Worm (Caenorhabditis elegans) whole organism, mixed stage, embryonic: ENCODE results near the gene dhs-29.

ENCODE experiments used
- M03D4.4 ChIP-seq: sonication (generic microtip); optimal IDR thresholded peaks from 2 replicates; lab custom pipeline; 2017; ENCODE audit warnings: mild to moderate bottlenecking, missing genetic modification characterization, missing compliant biosample characterization
- bed-3 ChIP-seq: fragments of 200-800 bp; sonication (Bioruptor generic); optimal IDR thresholded peaks from 3 replicates; lab custom pipeline; 2018; ENCODE audit warnings: mild to moderate bottlenecking, missing genetic modification characterization, moderate library complexity, missing compliant biosample characterization
- blmp-1 ChIP-seq: fragments of 150-350 bp; optimal IDR thresholded peaks from 2 replicates; lab custom pipeline; 2014; ENCODE audit warnings: missing biosample characterization, missing genetic modification characterization
- ceh-39 ChIP-seq: fragments of 150-350 bp; optimal IDR thresholded peaks from 2 replicates; lab custom pipeline; 2014; ENCODE audit warnings: missing biosample characterization, missing genetic modification characterization
- ceh-43 ChIP-seq: fragments of 200-800 bp; sonication (Bioruptor generic); optimal IDR thresholded peaks from 2 replicates; lab custom pipeline; 2018; ENCODE audit warnings: mild to moderate bottlenecking, missing genetic modification characterization, moderate library complexity, missing compliant biosample characterization
- ces-1 ChIP-seq: fragments of 150-350 bp; optimal IDR thresholded peaks from 2 replicates; lab custom pipeline; 2014; ENCODE audit warnings: missing biosample characterization, missing genetic modification reagents, missing genetic modification characterization
- cnd-1 ChIP-seq: fragments of 200-800 bp; sonication (Bioruptor generic); optimal IDR thresholded peaks from 2 replicates; lab custom pipeline; 2018; ENCODE audit warnings: mild to moderate bottlenecking, missing genetic modification characterization, missing compliant biosample characterization
- drap-1 ChIP-seq: fragments of 200-800 bp; sonication (Bioruptor generic); optimal IDR thresholded peaks from 3 replicates; lab custom pipeline; 2018; ENCODE audit warnings: mild to moderate bottlenecking, missing genetic modification characterization, missing compliant biosample characterization
- elt-1 ChIP-seq: sonication (generic microtip); optimal IDR thresholded peaks from 2 replicates; lab custom pipeline; 2017; ENCODE audit warnings: missing genetic modification characterization, mild to moderate bottlenecking, missing compliant biosample characterization, antibody characterized with exemption, moderate library complexity, borderline replicate concordance; ENCODE audit not compliant: insufficient read depth
- elt-3 ChIP-seq: fragments of 150-350 bp; optimal IDR thresholded peaks from 2 replicates; lab custom pipeline; 2014; ENCODE audit warnings: missing biosample characterization, missing genetic modification characterization
- flh-1 ChIP-seq: fragments of 200-800 bp; sonication (Bioruptor generic); optimal IDR thresholded peaks from 2 replicates; lab custom pipeline; 2018; ENCODE audit warnings: mild to moderate bottlenecking, missing genetic modification characterization, moderate library complexity, missing compliant biosample characterization
- ham-2 ChIP-seq: fragments of 200-800 bp; sonication (Bioruptor generic); optimal IDR thresholded peaks from 2 replicates; lab custom pipeline; 2018; ENCODE audit warnings: mild to moderate bottlenecking, missing genetic modification characterization, missing compliant biosample characterization
- hlh-1 ChIP-seq: fragments of 150-350 bp; optimal IDR thresholded peaks from 2 replicates; lab custom pipeline; 2014; ENCODE audit warnings: missing biosample characterization, missing genetic modification reagents, missing genetic modification characterization
- lin-13 ChIP-seq: fragments of 150-350 bp; optimal IDR thresholded peaks from 2 replicates; lab custom pipeline; 2014; ENCODE audit warnings: missing biosample characterization, missing genetic modification characterization
- lin-32 ChIP-seq: fragments of 200-800 bp; sonication (Bioruptor generic); optimal IDR thresholded peaks from 2 replicates; lab custom pipeline; 2018; ENCODE audit warnings: mild to moderate bottlenecking, missing genetic modification characterization, missing compliant biosample characterization
- lsy-2 ChIP-seq: fragments of 150-350 bp; optimal IDR thresholded peaks from 2 replicates; lab custom pipeline; 2014; ENCODE audit warnings: missing biosample characterization, missing genetic modification characterization
- mep-1 ChIP-seq: fragments of 150-350 bp; optimal IDR thresholded peaks from 2 replicates; lab custom pipeline; 2017; ENCODE audit warnings: missing biosample characterization, missing genetic modification reagents, missing genetic modification characterization, inconsistent platforms
- mls-2 ChIP-seq: sonication (generic microtip); optimal IDR thresholded peaks from 2 replicates; lab custom pipeline; 2016; ENCODE audit warnings: mild to moderate bottlenecking, missing genetic modification characterization, moderate library complexity, missing compliant biosample characterization
- nhr-12 ChIP-seq: fragments of 150-350 bp; optimal IDR thresholded peaks from 2 replicates; lab custom pipeline; 2014; ENCODE audit warnings: missing biosample characterization, missing genetic modification characterization
- nhr-2 ChIP-seq: fragments of 150-350 bp; optimal IDR thresholded peaks from 2 replicates; lab custom pipeline; 2014; ENCODE audit warnings: missing biosample characterization, missing genetic modification characterization
- nhr-28 ChIP-seq: fragments of 150-350 bp; optimal IDR thresholded peaks from 2 replicates; lab custom pipeline; 2014; ENCODE audit warnings: missing biosample characterization, missing genetic modification characterization
- nhr-76 ChIP-seq: sonication (generic microtip); optimal IDR thresholded peaks from 2 replicates; lab custom pipeline; 2017; ENCODE audit warnings: missing biosample characterization, missing genetic modification characterization
- pha-4 ChIP-seq: fragments of 150-350 bp; optimal IDR thresholded peaks from 2 replicates; lab custom pipeline; 2018; ENCODE audit warnings: missing biosample characterization, missing genetic modification reagents, missing genetic modification characterization
- sem-2 ChIP-seq: fragments of 200-800 bp; sonication (Bioruptor generic); optimal IDR thresholded peaks from 2 replicates; lab custom pipeline; 2018; ENCODE audit warnings: mild to moderate bottlenecking, missing genetic modification characterization, missing compliant biosample characterization
- snpc-4 ChIP-seq: fragments of 150-350 bp; optimal IDR thresholded peaks from 2 replicates; lab custom pipeline; 2014; ENCODE audit warnings: missing biosample characterization, missing genetic modification characterization
- sptf-1 ChIP-seq: sonication (generic microtip); optimal IDR thresholded peaks from 2 replicates; lab custom pipeline; 2017; ENCODE audit warnings: mild to moderate bottlenecking, missing genetic modification characterization, moderate library complexity, missing compliant biosample characterization
- tbx-8 ChIP-seq: fragments of 200-800 bp; sonication (Bioruptor generic); optimal IDR thresholded peaks from 2 replicates; lab custom pipeline; 2018; ENCODE audit warnings: mild to moderate bottlenecking, missing genetic modification characterization, moderate library complexity, missing compliant biosample characterization
- unc-120 ChIP-seq: sonication (generic microtip); optimal IDR thresholded peaks from 2 replicates; lab custom pipeline; 2017; ENCODE audit warnings: missing genetic modification characterization, missing compliant biosample characterization; ENCODE audit not compliant: poor library complexity, severe bottlenecking
- unc-62 ChIP-seq: fragments of 150-350 bp; optimal IDR thresholded peaks from 2 replicates; lab custom pipeline; 2014; ENCODE audit warnings: missing biosample characterization, missing genetic modification reagents, missing genetic modification characterization
- zip-8 ChIP-seq: fragments of 150-350 bp; optimal IDR thresholded peaks from 2 replicates; lab custom pipeline; 2014; ENCODE audit warnings: missing biosample characterization, missing genetic modification characterization
- ztf-11 ChIP-seq: fragments of 150-350 bp; optimal IDR thresholded peaks from 2 replicates; lab custom pipeline; 2014; ENCODE audit warnings: missing biosample characterization, missing genetic modification characterization

dhs-29 gene

DNA sequence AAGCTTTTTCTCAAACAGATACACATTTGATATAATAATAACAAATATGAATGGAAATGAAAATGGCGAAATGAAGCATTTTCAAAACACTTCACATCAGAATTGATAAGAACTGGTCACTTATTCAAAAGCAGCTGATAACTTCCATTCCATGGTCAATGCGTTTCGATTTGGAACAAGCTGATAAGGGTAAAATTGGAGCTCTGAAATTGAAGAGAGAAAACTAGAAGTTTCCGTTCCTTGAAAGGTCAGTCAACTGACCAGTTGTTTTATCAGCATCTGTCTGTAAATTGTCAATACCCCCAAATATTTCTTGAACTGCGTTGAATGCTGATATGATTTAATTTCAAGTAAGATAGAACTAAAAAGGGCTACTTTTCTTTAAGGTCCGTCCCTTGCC lies 12.4 kb downstream of the dhs-29 start:
- no peak for TF ChIP-seq sem-2 (GFP tag; lab: Kevin White, UChicago)
- TF ChIP-seq drap-1 = no peak
- TF ChIP-seq nhr-2 (tag; lab: Kevin White, UChicago) = no peak
- TF ChIP-seq ztf-11 (tag; lab: Kevin White, UChicago) = no peak
- TF ChIP-seq blmp-1 = no peak
- TF ChIP-seq mls-2 (tag; lab: Kevin White, UChicago) = no peak
- TF ChIP-seq tbx-8 = no peak
- no peak for TF ChIP-seq nhr-28
- TF ChIP-seq ces-1 (GFP tag; lab: Kevin White, UChicago) = no peak
- TF ChIP-seq ceh-39 (tag; lab: Kevin White, UChicago) = no peak

DNA sequence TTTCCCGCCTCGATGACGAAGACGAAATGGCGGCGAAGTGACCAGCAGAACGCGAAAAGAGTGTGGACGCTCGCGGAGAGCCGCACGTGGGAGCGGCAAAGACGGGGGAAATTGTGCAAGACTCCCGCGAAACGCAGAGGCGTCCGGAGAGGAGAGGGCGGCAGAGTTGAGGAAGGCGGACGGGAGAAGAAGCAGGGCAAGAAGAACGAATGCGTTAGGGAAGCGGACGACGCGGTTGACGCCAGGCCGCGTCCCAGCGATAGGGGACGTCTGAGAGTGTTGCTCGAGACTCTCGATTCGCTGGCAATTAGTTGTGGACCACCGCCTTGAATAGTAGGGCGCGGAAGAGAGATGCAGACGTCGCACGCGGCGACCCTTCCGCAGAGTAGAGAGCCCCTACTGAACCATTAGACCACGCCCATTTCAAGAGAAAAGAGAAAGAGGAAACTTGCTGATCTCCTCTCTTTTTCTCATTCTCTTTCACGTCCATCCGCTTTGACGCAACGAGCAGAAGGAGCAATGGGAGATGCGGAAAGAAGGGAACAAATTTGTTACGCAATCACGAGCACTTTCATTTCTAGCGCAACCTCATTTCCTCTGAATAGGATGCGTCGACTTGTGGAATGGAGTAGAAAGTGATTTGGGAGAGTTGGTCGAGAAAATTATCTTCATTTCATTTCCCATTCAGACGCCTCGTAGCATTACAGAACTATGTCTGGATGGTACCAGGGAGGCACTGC lies 13.3 kb downstream of the dhs-29 start:
- TF ChIP-seq bed-3 (GFP tag; lab: Kevin White, UChicago) = peak; percentile 27
- peak; percentile 73 for TF ChIP-seq zip-8
- TF ChIP-seq mep-1 = no peak
- TF ChIP-seq lin-32 (GFP tag; lab: Kevin White, UChicago) = no peak
- peak; percentile 64 for TF ChIP-seq unc-120 (tag; lab: Kevin White, UChicago)
- TF ChIP-seq lin-13 (tag; lab: Kevin White, UChicago) = peak; percentile 25
- no peak for TF ChIP-seq cnd-1
- peak; percentile 86 for TF ChIP-seq ces-1 (GFP tag; lab: Kevin White, UChicago)
- no peak for TF ChIP-seq tbx-8
- TF ChIP-seq M03D4.4 = no peak
- TF ChIP-seq ham-2 (GFP tag; lab: Kevin White, UChicago) = no peak
- TF ChIP-seq nhr-76 (tag; lab: Kevin White, UChicago) = no peak
- no peak for TF ChIP-seq drap-1
- TF ChIP-seq mls-2 (tag; lab: Kevin White, UChicago) = peak; percentile 38
- no peak for TF ChIP-seq unc-62 (GFP tag; lab: Kevin White, UChicago)

DNA sequence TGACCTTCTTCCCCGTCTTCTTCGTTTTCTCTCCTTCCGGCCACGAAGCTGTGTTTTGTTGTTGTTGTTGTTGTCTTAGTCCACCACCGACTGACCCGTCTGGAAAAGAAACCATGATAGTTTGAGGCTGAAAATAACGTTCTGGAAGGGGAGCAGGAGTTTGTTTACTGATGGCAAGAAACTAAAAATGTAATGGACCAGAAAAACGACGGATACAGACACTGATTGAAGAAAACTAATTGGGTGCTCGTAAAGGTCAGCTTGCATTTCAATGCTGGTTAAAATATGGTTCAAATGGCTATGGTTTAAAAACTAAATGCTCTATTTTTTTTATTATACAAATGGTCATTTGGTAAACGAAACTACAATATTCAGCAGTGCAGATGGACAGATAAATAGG lies 19.4 kb downstream of the dhs-29 start, which contains the start of gene F26A10.2:
F26A10.2 (minus strand) TSS at position 101 of the 400 bp plus-strand sequence.
- TF ChIP-seq cnd-1 (no peak), flh-1 (GFP tag; lab: Kevin White, UChicago) (no peak), ceh-39 (tag; lab: Kevin White, UChicago) (no peak), lin-13 (tag; lab: Kevin White, UChicago) (no peak), sptf-1 (tag; lab: Kevin White, UChicago) (no peak), unc-120 (tag; lab: Kevin White, UChicago) (no peak), snpc-4 (tag; lab: Kevin White, UChicago) (no peak)

DNA sequence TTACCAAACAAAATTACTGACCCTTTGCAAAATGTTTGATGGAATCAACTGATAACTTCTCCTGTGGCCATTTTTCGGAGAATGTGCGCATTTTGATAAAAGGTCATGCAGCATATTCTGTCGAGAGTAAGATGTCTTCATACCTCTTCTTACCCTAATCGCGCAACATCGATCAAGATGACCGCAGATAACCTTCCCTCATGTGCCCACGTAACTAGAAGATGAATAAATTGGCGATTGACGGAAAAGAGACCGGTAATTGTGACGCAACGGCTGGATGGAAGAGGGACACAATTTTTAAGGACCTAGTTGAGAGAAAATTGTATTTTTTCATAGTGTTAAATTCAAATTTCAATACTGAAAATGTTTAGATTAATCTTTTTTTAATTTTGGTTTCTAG lies 23.9 kb downstream of the dhs-29 start:
- TF ChIP-seq sem-2 (GFP tag; lab: Kevin White, UChicago) = no peak
- TF ChIP-seq unc-62 (GFP tag; lab: Kevin White, UChicago) = peak; percentile 72
- no peak for TF ChIP-seq ztf-11 (tag; lab: Kevin White, UChicago)
- no peak for TF ChIP-seq nhr-28
- TF ChIP-seq nhr-2 (tag; lab: Kevin White, UChicago) = peak; percentile 94
- TF ChIP-seq sptf-1 (tag; lab: Kevin White, UChicago) = no peak
- no peak for TF ChIP-seq ces-1 (GFP tag; lab: Kevin White, UChicago)
- TF ChIP-seq elt-1 (tag; lab: Kevin White, UChicago) = peak; percentile 92
- TF ChIP-seq snpc-4 (tag; lab: Kevin White, UChicago) = no peak
- no peak for TF ChIP-seq ham-2 (GFP tag; lab: Kevin White, UChicago)
- no peak for TF ChIP-seq ceh-39 (tag; lab: Kevin White, UChicago)
- peak; percentile 57 for TF ChIP-seq zip-8

DNA sequence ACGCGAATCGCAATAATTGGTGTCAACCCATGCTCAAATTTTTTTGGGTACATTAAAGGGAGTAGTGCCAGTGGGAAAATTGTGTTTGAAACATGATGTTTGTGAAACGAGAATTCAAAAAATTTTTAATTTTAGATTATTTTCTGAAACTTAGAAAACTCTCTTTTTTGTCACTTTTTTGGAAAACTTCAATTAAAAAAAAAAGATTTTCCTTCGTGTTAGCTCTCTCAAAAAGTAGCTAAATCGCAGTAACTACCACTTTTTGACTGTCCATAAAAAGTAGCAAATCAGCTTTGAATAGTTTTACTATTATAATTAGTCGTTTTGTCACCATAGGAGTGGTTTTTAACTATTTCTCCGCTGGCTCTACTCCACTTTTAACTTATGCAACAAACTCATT lies 24.3 kb downstream of the dhs-29 start:
- TF ChIP-seq pha-4 (no peak), blmp-1 (no peak), sptf-1 (tag; lab: Kevin White, UChicago) (no peak), ces-1 (GFP tag; lab: Kevin White, UChicago) (no peak), M03D4.4 (no peak), ceh-43 (GFP tag; lab: Kevin White, UChicago) (no peak), lin-13 (tag; lab: Kevin White, UChicago) (no peak), ceh-39 (tag; lab: Kevin White, UChicago) (no peak), elt-1 (tag; lab: Kevin White, UChicago) (no peak), mep-1 (no peak), cnd-1 (no peak), flh-1 (GFP tag; lab: Kevin White, UChicago) (no peak), nhr-28 (no peak), hlh-1 (tag; lab: Kevin White, UChicago) (no peak), elt-3 (tag; lab: Kevin White, UChicago) (no peak), ham-2 (GFP tag; lab: Kevin White, UChicago) (no peak), lsy-2 (tag; lab: Kevin White, UChicago) (no peak), zip-8 (no peak), nhr-12 (tag; lab: Kevin White, UChicago) (no peak), drap-1 (no peak)
